Worm (Caenorhabditis elegans) whole organism, L1 larva: ENCODE data around the gene F21D5.9.

Experiments
- C04F5.9 ChIP-seq: sonication (generic microtip); optimal IDR thresholded peaks from 2 replicates; lab custom pipeline; 2016; ENCODE audit warnings: missing genetic modification characterization, missing compliant biosample characterization
- C16A3.4 ChIP-seq: fragments of 150-350 bp; optimal IDR thresholded peaks from 2 replicates; lab custom pipeline; 2014; ENCODE audit warnings: missing biosample characterization, missing genetic modification characterization
- F16B12.6 ChIP-seq: fragments of 150-350 bp; optimal IDR thresholded peaks from 2 replicates; lab custom pipeline; 2014; ENCODE audit warnings: missing biosample characterization, missing genetic modification characterization
- aha-1 ChIP-seq: fragments of 150-350 bp; optimal IDR thresholded peaks from 2 replicates; lab custom pipeline; 2014; ENCODE audit warnings: missing biosample characterization, missing genetic modification characterization
- aly-2 ChIP-seq: fragments of 150-350 bp; optimal IDR thresholded peaks from 2 replicates; lab custom pipeline; 2014; ENCODE audit warnings: missing biosample characterization, missing genetic modification characterization
- ama-1 ChIP-seq: fragments of 150-350 bp; optimal IDR thresholded peaks from 2 replicates; lab custom pipeline; 2014
- blmp-1 ChIP-seq: fragments of 150-350 bp; optimal IDR thresholded peaks from 2 replicates; lab custom pipeline; 2014; ENCODE audit warnings: missing biosample characterization, missing genetic modification characterization
- ceh-88 ChIP-seq: fragments of 200-800 bp; sonication (Bioruptor generic); IDR thresholded peaks from 2 replicates; pipeline ENCODE4 v1.3.6; 2022; ENCODE audit warnings: missing genetic modification characterization, missing compliant biosample characterization
- dpl-1 ChIP-seq, 3 experiments: fragments of 150-350 bp in 2 of 3; sonication (generic microtip) in 1 of 3; optimal IDR thresholded peaks; 2 replicates each; lab custom pipeline; 2014 to 2017; ENCODE audit warnings: missing biosample characterization in 3 of 3, missing genetic modification characterization in 3 of 3, missing genetic modification reagents in 3 of 3
- efl-1 ChIP-seq, 4 experiments: fragments of 150-350 bp; optimal IDR thresholded peaks in 3 of 4; peaks in 1 of 4; 1 replicate in 1 of 4; 2 replicates in 3 of 4; lab custom pipeline; 2014; ENCODE audit warnings: missing biosample characterization in 2 of 4, missing genetic modification characterization in 2 of 4, missing genetic modification reagents in 2 of 4
- efl-3 ChIP-seq: fragments of 200-800 bp; sonication (Bioruptor generic); optimal IDR thresholded peaks from 2 replicates; lab custom pipeline; 2018; ENCODE audit warnings: mild to moderate bottlenecking, missing genetic modification characterization, missing compliant biosample characterization
- egl-13 ChIP-seq: sonication (generic microtip); optimal IDR thresholded peaks from 2 replicates; lab custom pipeline; 2016; ENCODE audit warnings: missing genotype, missing genetic modification reagents, missing genetic modification characterization, missing compliant biosample characterization
- egl-27 ChIP-seq, 2 experiments: fragments of 150-350 bp in 1 of 2; sonication (generic microtip); optimal IDR thresholded peaks; 3 replicates each; lab custom pipeline; 2017 to 2018; ENCODE audit warnings: missing biosample characterization in 2 of 2, missing genetic modification characterization in 2 of 2, missing genetic modification reagents in 2 of 2
- elt-2 ChIP-seq: sonication (generic microtip); optimal IDR thresholded peaks from 2 replicates; lab custom pipeline; 2016; ENCODE audit warnings: missing genetic modification characterization, mild to moderate bottlenecking, inconsistent platforms, missing compliant biosample characterization, missing genetic modification reagents
- ets-5 ChIP-seq: fragments of 200-800 bp; sonication (Bioruptor generic); IDR thresholded peaks from 2 replicates; pipeline ENCODE4 v1.3.6; 2022; ENCODE audit warnings: missing genetic modification characterization, missing compliant biosample characterization
- fkh-4 ChIP-seq: sonication (generic microtip); optimal IDR thresholded peaks from 2 replicates; lab custom pipeline; 2016; ENCODE audit warnings: missing compliant biosample characterization, missing genetic modification characterization, borderline replicate concordance
- fos-1 ChIP-seq: fragments of 150-350 bp; optimal IDR thresholded peaks from 2 replicates; lab custom pipeline; 2014; ENCODE audit warnings: missing biosample characterization, missing genetic modification characterization
- grh-1 ChIP-seq: fragments of 200-800 bp; sonication (Bioruptor generic); IDR thresholded peaks from 2 replicates; pipeline ENCODE4 v1.3.6; 2022; ENCODE audit warnings: missing genetic modification reagents, missing genetic modification characterization, missing compliant biosample characterization
- hlh-17 ChIP-seq: fragments of 200-800 bp; sonication (Bioruptor generic); optimal IDR thresholded peaks from 2 replicates; lab custom pipeline; 2018; ENCODE audit warnings: missing genetic modification characterization, mild to moderate bottlenecking, missing compliant biosample characterization, moderate library complexity, borderline replicate concordance
- hlh-4 ChIP-seq: sonication (generic microtip); optimal IDR thresholded peaks from 2 replicates; lab custom pipeline; 2016; ENCODE audit warnings: mild to moderate bottlenecking, missing genetic modification characterization, missing compliant biosample characterization
- isw-1 ChIP-seq: fragments of 200-800 bp; sonication (Bioruptor generic); IDR thresholded peaks from 2 replicates; pipeline ENCODE4 v1.3.6; 2022; ENCODE audit warnings: missing genetic modification characterization, missing compliant biosample characterization
- jun-1 ChIP-seq: fragments of 150-350 bp; optimal IDR thresholded peaks from 2 replicates; lab custom pipeline; 2014; ENCODE audit warnings: missing biosample characterization, missing genetic modification reagents, missing genetic modification characterization
- lin-14 ChIP-seq: fragments of 200-800 bp; sonication (Bioruptor generic); optimal IDR thresholded peaks from 2 replicates; lab custom pipeline; 2018; ENCODE audit warnings: mild to moderate bottlenecking, missing genetic modification characterization, moderate library complexity, missing compliant biosample characterization
- lin-35 ChIP-seq, 2 experiments: fragments of 150-350 bp; optimal IDR thresholded peaks; 2 replicates each; lab custom pipeline; 2014; ENCODE audit warnings: missing biosample characterization in 2 of 2, missing genetic modification characterization in 2 of 2, missing genetic modification reagents in 2 of 2
- lin-39 ChIP-seq: fragments of 150-350 bp; optimal IDR thresholded peaks from 2 replicates; lab custom pipeline; 2014; ENCODE audit warnings: missing biosample characterization, missing genetic modification reagents, missing genetic modification characterization
- mab-9 ChIP-seq: fragments of 200-800 bp; sonication (Bioruptor generic); IDR thresholded peaks from 2 replicates; pipeline ENCODE4 v1.3.6; 2022; ENCODE audit warnings: missing genetic modification reagents, missing genetic modification characterization, missing compliant biosample characterization
- mdl-1 ChIP-seq, 2 experiments: fragments of 150-350 bp; optimal IDR thresholded peaks; 2 replicates each; lab custom pipeline; 2014 to 2017; ENCODE audit warnings: missing biosample characterization in 2 of 2, missing genetic modification characterization in 2 of 2, inconsistent platforms in 1 of 2
- nhr-11 ChIP-seq: fragments of 150-350 bp; optimal IDR thresholded peaks from 2 replicates; lab custom pipeline; 2014; ENCODE audit warnings: missing biosample characterization, missing genetic modification characterization
- nhr-12 ChIP-seq: sonication (generic microtip); optimal IDR thresholded peaks from 2 replicates; lab custom pipeline; 2017; ENCODE audit warnings: missing biosample characterization, missing genetic modification characterization
- nhr-19 ChIP-seq: fragments of 200-800 bp; sonication (Bioruptor generic); conservative IDR thresholded peaks from 2 replicates; pipeline ENCODE4 v1.3.6; 2022; ENCODE audit warnings: missing genetic modification characterization, missing compliant biosample characterization
- nhr-20 ChIP-seq: sonication (generic microtip); optimal IDR thresholded peaks from 2 replicates; lab custom pipeline; 2016; ENCODE audit warnings: mild to moderate bottlenecking, missing genetic modification characterization, missing compliant biosample characterization
- nhr-237 ChIP-seq: fragments of 150-350 bp; optimal IDR thresholded peaks from 2 replicates; lab custom pipeline; 2014; ENCODE audit warnings: missing biosample characterization, missing genetic modification characterization
- nhr-28 ChIP-seq: fragments of 150-350 bp; optimal IDR thresholded peaks from 2 replicates; lab custom pipeline; 2014; ENCODE audit warnings: missing biosample characterization, missing genetic modification characterization
- nhr-77 ChIP-seq: fragments of 150-350 bp; optimal IDR thresholded peaks from 2 replicates; lab custom pipeline; 2014; ENCODE audit warnings: missing biosample characterization, missing genetic modification characterization
- nhr-84 ChIP-seq: sonication (generic microtip); optimal IDR thresholded peaks from 2 replicates; lab custom pipeline; 2017; ENCODE audit warnings: missing biosample characterization, missing genetic modification characterization
- nhr-90 ChIP-seq: sonication (generic microtip); optimal IDR thresholded peaks from 2 replicates; lab custom pipeline; 2016; ENCODE audit warnings: mild to moderate bottlenecking, missing genetic modification characterization, missing compliant biosample characterization; ENCODE audit not compliant: poor library complexity
- rnt-1 ChIP-seq: sonication (generic microtip); optimal IDR thresholded peaks from 2 replicates; lab custom pipeline; 2016; ENCODE audit warnings: mild to moderate bottlenecking, missing genetic modification characterization, moderate library complexity, missing compliant biosample characterization
- skn-1 ChIP-seq: fragments of 150-350 bp; optimal IDR thresholded peaks from 2 replicates; lab custom pipeline; 2014; ENCODE audit warnings: missing biosample characterization, missing genetic modification characterization
- snu-23 ChIP-seq: sonication (generic microtip); optimal IDR thresholded peaks from 2 replicates; lab custom pipeline; 2016; ENCODE audit warnings: missing genetic modification characterization, missing compliant biosample characterization
- sptf-1 ChIP-seq: fragments of 150-350 bp; optimal IDR thresholded peaks from 2 replicates; lab custom pipeline; 2014; ENCODE audit warnings: missing biosample characterization, missing genetic modification characterization
- tlp-1 ChIP-seq: fragments of 150-350 bp; optimal IDR thresholded peaks from 2 replicates; lab custom pipeline; 2014; ENCODE audit warnings: missing biosample characterization, missing genetic modification characterization
- unc-130 ChIP-seq: fragments of 150-350 bp; optimal IDR thresholded peaks from 2 replicates; lab custom pipeline; 2017; ENCODE audit warnings: missing biosample characterization, missing genetic modification characterization, inconsistent platforms
- unc-30 ChIP-seq: sonication (generic microtip); optimal IDR thresholded peaks from 2 replicates; lab custom pipeline; 2017; ENCODE audit warnings: missing biosample characterization, missing genetic modification characterization
- zag-1 ChIP-seq: fragments of 150-350 bp; optimal IDR thresholded peaks from 2 replicates; lab custom pipeline; 2014; ENCODE audit warnings: missing biosample characterization, missing genetic modification characterization
- zip-4 ChIP-seq: fragments of 200-800 bp; sonication (Bioruptor generic); optimal IDR thresholded peaks from 2 replicates; lab custom pipeline; 2018; ENCODE audit warnings: mild to moderate bottlenecking, missing genetic modification characterization, moderate library complexity, missing compliant biosample characterization
- ztf-4 ChIP-seq: fragments of 150-350 bp; optimal IDR thresholded peaks from 2 replicates; lab custom pipeline; 2014; ENCODE audit warnings: missing biosample characterization, missing genetic modification characterization

The F21D5.9 gene

DNA sequence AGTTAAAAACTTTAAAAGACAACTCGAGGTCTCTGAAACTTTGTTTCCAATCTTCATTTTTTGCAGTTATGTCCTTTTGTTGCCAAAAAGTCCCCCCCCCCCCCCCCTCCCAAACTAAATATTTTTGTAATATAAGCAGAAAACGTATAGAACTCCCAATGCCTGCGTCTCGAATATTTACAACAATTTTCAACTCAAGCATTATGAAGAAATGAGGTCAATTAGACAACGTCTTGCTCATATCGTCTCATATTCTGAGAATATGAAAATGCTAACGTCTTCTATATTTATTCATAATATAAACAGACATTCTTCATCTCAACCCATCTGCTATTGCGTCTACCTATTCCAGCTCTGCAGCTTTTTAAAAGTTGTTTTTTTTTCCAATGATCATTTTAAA, 5.7 kb upstream of the F21D5.9 start, which contains the start of gene H23L24.1:
Gene H23L24.1, plus strand, starts transcription at position 301 of the 400 bp plus-strand sequence.
- TF ChIP-seq fkh-4 (no peak), nhr-11 (no peak), jun-1 (tag; lab: Kevin White, UChicago) (no peak), lin-14 (GFP tag; lab: Kevin White, UChicago) (no peak), hlh-17 (GFP tag; lab: Kevin White, UChicago) (no peak), mdl-1 (tag; optimal IDR thresholded peaks at IDR 0.05; lab: Kevin White, UChicago) (no peak), lin-39 (no peak), egl-13 (tag; lab: Kevin White, UChicago) (no peak), ets-5 (no peak), skn-1 (no peak), nhr-12 (tag; lab: Kevin White, UChicago) (no peak)

ce11 chrIV:8722801-8723200, 1.0 kb upstream of the F21D5.9 start:
- TF ChIP-seq hlh-4 (tag; lab: Kevin White, UChicago) (no peak), sptf-1 (no peak), nhr-90 (tag; lab: Kevin White, UChicago) (no peak), nhr-28 (tag; lab: Kevin White, UChicago) (no peak), snu-23 (no peak), ztf-4 (tag; lab: Kevin White, UChicago) (no peak), egl-27 (tag; optimal IDR thresholded peaks at IDR 0.05; lab: Kevin White, UChicago) (no peak), zag-1 (tag; lab: Kevin White, UChicago) (no peak), zip-4 (GFP tag; lab: Kevin White, UChicago) (no peak), rnt-1 (tag; lab: Kevin White, UChicago) (no peak), efl-3 (GFP tag; lab: Kevin White, UChicago) (no peak), unc-130 (tag; lab: Kevin White, UChicago) (no peak), unc-30 (tag; lab: Kevin White, UChicago) (no peak), nhr-77 (no peak), skn-1 (no peak), elt-2 (tag; lab: Kevin White, UChicago) (no peak)

ce11 chrIV:8724907-8725306, 1.1 kb downstream of the F21D5.9 start:
- TF ChIP-seq ama-1 (lab: Kevin White, UChicago): no peak
- TF ChIP-seq efl-1 (optimal IDR thresholded peaks at IDR 0.05; lab: Kevin White, UChicago): no peak
- TF ChIP-seq efl-1 (GFP tag; optimal IDR thresholded peaks at IDR 0.05 in 1 of 2; lab: Kevin White, UChicago): peak in 1 of 2 experiments; percentile 16

- peak in 1 of 3 experiments; percentile 1 for TF ChIP-seq dpl-1 (GFP tag; optimal IDR thresholded peaks at IDR 0.05; lab: Kevin White, UChicago)
- TF ChIP-seq aha-1 (tag; lab: Kevin White, UChicago): no peak
- TF ChIP-seq nhr-84: no peak
- peak in 1 of 2 experiments; percentile 57 for TF ChIP-seq lin-35 (GFP tag; optimal IDR thresholded peaks at IDR 0.05; lab: Kevin White, UChicago)
- TF ChIP-seq F16B12.6 (tag; lab: Kevin White, UChicago): no peak
- TF ChIP-seq aly-2 (tag; lab: Kevin White, UChicago): no peak
- no peak for TF ChIP-seq nhr-90 (tag; lab: Kevin White, UChicago)
- no peak for TF ChIP-seq nhr-237 (tag; lab: Kevin White, UChicago)
- TF ChIP-seq nhr-12 (tag; lab: Kevin White, UChicago): no peak
- TF ChIP-seq C04F5.9 (tag; lab: Kevin White, UChicago): no peak
- peak in 1 of 2 experiments; percentile 23 for TF ChIP-seq efl-1 (optimal IDR thresholded peaks at IDR 0.05; lab: Kevin White, UChicago)
- TF ChIP-seq efl-1 (GFP tag; optimal IDR thresholded peaks at IDR 0.05 in 1 of 2; lab: Kevin White, UChicago): no peak
- no peak for TF ChIP-seq nhr-19
- TF ChIP-seq nhr-20 (tag; lab: Kevin White, UChicago): no peak
- no peak for TF ChIP-seq fos-1 (tag; lab: Kevin White, UChicago)
- no peak for TF ChIP-seq ceh-88 (GFP tag; lab: Robert Waterston, UW)
- TF ChIP-seq hlh-4 (tag; lab: Kevin White, UChicago): no peak
- peak; percentile 75 for TF ChIP-seq blmp-1 (tag; lab: Kevin White, UChicago)
- no peak for TF ChIP-seq grh-1 (GFP tag; lab: Robert Waterston, UW)
- no peak for TF ChIP-seq jun-1 (tag; lab: Kevin White, UChicago)
- no peak for TF ChIP-seq nhr-28 (tag; lab: Kevin White, UChicago)
- TF ChIP-seq mdl-1 (tag; optimal IDR thresholded peaks at IDR 0.05; lab: Kevin White, UChicago): no peak
- no peak for TF ChIP-seq tlp-1 (tag; lab: Kevin White, UChicago)
- no peak for TF ChIP-seq isw-1
- no peak for TF ChIP-seq mab-9 (GFP tag; lab: Robert Waterston, UW)
- TF ChIP-seq C16A3.4 (tag; lab: Kevin White, UChicago): no peak
- TF ChIP-seq skn-1: no peak
- TF ChIP-seq rnt-1 (tag; lab: Kevin White, UChicago): no peak
- no peak for TF ChIP-seq lin-14 (GFP tag; lab: Kevin White, UChicago)
- TF ChIP-seq hlh-17 (GFP tag; lab: Kevin White, UChicago): no peak
- TF ChIP-seq, all 84 proteins: peak for 4
Measured at ce11 chrIV:8725345-8725744, 1.5 kb downstream of the F21D5.9 start, which contains the start of gene pgm-3. pgm-3 (plus strand) TSS chrIV:8725722.
